Fruit fly (Drosophila melanogaster) whole organism, wandering third instar larva: Measurements from ENCODE around the gene CG43318.

Experiments
- CG32264 ChIP-seq: fragments of 200-800 bp; sonication (Bioruptor generic); optimal IDR thresholded peaks from 2 replicates; lab custom pipeline; 2016; ENCODE audit warnings: missing biosample characterization, missing genetic modification characterization
- Dfd ChIP-seq: fragments of >200 bp; optimal IDR thresholded peaks from 2 replicates; lab custom pipeline; 2017; ENCODE audit warnings: missing biosample characterization, missing genetic modification characterization
- Dif ChIP-seq: fragments of 200-275, 200-300 bp; sonication (Bioruptor generic); optimal IDR thresholded peaks from 2 replicates; lab custom pipeline; 2018; ENCODE audit warnings: missing biosample characterization, missing genetic modification characterization; ENCODE audit not compliant: partially characterized antibody
- GATAd ChIP-seq: sonication (Bioruptor generic); optimal IDR thresholded peaks from 2 replicates; lab custom pipeline; 2016; ENCODE audit warnings: missing biosample characterization, missing genetic modification characterization
- HLH106 ChIP-seq: fragments of 200-800 bp; optimal IDR thresholded peaks from 3 replicates; lab custom pipeline; 2019; ENCODE audit warnings: missing biosample characterization, mild to moderate bottlenecking, missing genetic modification characterization, moderate library complexity
- Hnf4 ChIP-seq: fragments of 200-800 bp; sonication (Bioruptor generic); optimal IDR thresholded peaks from 2 replicates; lab custom pipeline; 2016; ENCODE audit warnings: missing biosample characterization, mild to moderate bottlenecking, missing genetic modification characterization
- Hr83 ChIP-seq: fragments of 200-300 bp; sonication (Bioruptor generic); optimal IDR thresholded peaks from 2 replicates; lab custom pipeline; 2016; ENCODE audit warnings: missing biosample characterization, mild to moderate bottlenecking, missing genetic modification characterization, moderate library complexity; ENCODE audit not compliant: poor library complexity, severe bottlenecking
- Jra ChIP-seq: sonication (Bioruptor generic); optimal IDR thresholded peaks from 2 replicates; lab custom pipeline; 2016; ENCODE audit warnings: missing biosample characterization, missing genetic modification characterization
- Mio ChIP-seq: sonication (Bioruptor generic); optimal IDR thresholded peaks from 2 replicates; lab custom pipeline; 2016; ENCODE audit warnings: missing biosample characterization, missing genetic modification characterization
- Myc ChIP-seq: fragments of >200 bp; optimal IDR thresholded peaks from 2 replicates; lab custom pipeline; 2017
- N ChIP-seq: fragments of >200 bp; optimal IDR thresholded peaks from 2 replicates; lab custom pipeline; 2018; ENCODE audit warnings: missing biosample characterization, missing external identifiers, missing genetic modification characterization
- OdsH ChIP-seq: fragments of 200-800 bp; sonication (Bioruptor generic); optimal IDR thresholded peaks from 2 replicates; lab custom pipeline; 2016; ENCODE audit warnings: missing biosample characterization, mild to moderate bottlenecking, missing genetic modification characterization
- Rel ChIP-seq, 2 experiments: fragments of 200-800 bp; sonication (Bioruptor generic) in 1 of 2; optimal IDR thresholded peaks; 2 replicates in 1 of 2; 3 replicates in 1 of 2; lab custom pipeline; 2016 to 2019; ENCODE audit warnings: mild to moderate bottlenecking in 2 of 2, missing biosample characterization in 2 of 2, missing genetic modification characterization in 2 of 2, moderate library complexity in 1 of 2
- Vsx2 ChIP-seq: fragments of 200-300, 225-300 bp; sonication (Bioruptor generic); optimal IDR thresholded peaks from 2 replicates; lab custom pipeline; 2018; ENCODE audit warnings: missing biosample characterization, missing genetic modification characterization; ENCODE audit not compliant: partially characterized antibody
- dmrt93B ChIP-seq: fragments of 200-800 bp; sonication (Bioruptor generic); optimal IDR thresholded peaks from 2 replicates; lab custom pipeline; 2018; ENCODE audit warnings: missing biosample characterization, mild to moderate bottlenecking, missing genetic modification characterization
- dsf ChIP-seq: sonication (Bioruptor generic); optimal IDR thresholded peaks from 2 replicates; lab custom pipeline; 2016; ENCODE audit warnings: missing biosample characterization, missing genetic modification characterization, borderline replicate concordance
- ey ChIP-seq: fragments of 200-800 bp; sonication (Bioruptor generic); optimal IDR thresholded peaks from 2 replicates; lab custom pipeline; 2016; ENCODE audit warnings: missing biosample characterization, missing genetic modification characterization
- fru ChIP-seq: fragments of 200-800 bp; sonication (Bioruptor generic); optimal IDR thresholded peaks from 3 replicates; lab custom pipeline; 2016; ENCODE audit warnings: missing biosample characterization, mild to moderate bottlenecking, missing genetic modification characterization
- h ChIP-seq: fragments of 200-800 bp; sonication (Bioruptor generic); optimal IDR thresholded peaks from 3 replicates; lab custom pipeline; 2016; ENCODE audit warnings: missing biosample characterization, mild to moderate bottlenecking, missing genetic modification characterization
- jim ChIP-seq: fragments of 175-275, 200-325 bp; sonication (Bioruptor generic); optimal IDR thresholded peaks from 2 replicates; lab custom pipeline; 2016; ENCODE audit warnings: missing biosample characterization, mild to moderate bottlenecking, missing genetic modification characterization
- psq ChIP-seq: fragments of 200-800 bp; sonication (Bioruptor generic); optimal IDR thresholded peaks from 3 replicates; lab custom pipeline; 2017; ENCODE audit warnings: missing biosample characterization, mild to moderate bottlenecking, missing genetic modification characterization, moderate library complexity
- rgr ChIP-seq: fragments of 200-800 bp; sonication (Bioruptor generic); optimal IDR thresholded peaks from 3 replicates; lab custom pipeline; 2016; ENCODE audit warnings: missing biosample characterization, mild to moderate bottlenecking, missing genetic modification characterization
- sage ChIP-seq: fragments of 200-800 bp; sonication (Bioruptor generic); optimal IDR thresholded peaks from 2 replicates; lab custom pipeline; 2016; ENCODE audit warnings: missing biosample characterization, mild to moderate bottlenecking, missing genetic modification characterization
- sv ChIP-seq: fragments of 200-800 bp; sonication (Bioruptor generic); optimal IDR thresholded peaks from 3 replicates; lab custom pipeline; 2016; ENCODE audit warnings: missing biosample characterization, missing genetic modification characterization
- woc ChIP-seq: sonication (Bioruptor generic); optimal IDR thresholded peaks from 2 replicates; lab custom pipeline; 2016; ENCODE audit warnings: missing biosample characterization, mild to moderate bottlenecking, missing genetic modification characterization

Gene CG43318

DNA sequence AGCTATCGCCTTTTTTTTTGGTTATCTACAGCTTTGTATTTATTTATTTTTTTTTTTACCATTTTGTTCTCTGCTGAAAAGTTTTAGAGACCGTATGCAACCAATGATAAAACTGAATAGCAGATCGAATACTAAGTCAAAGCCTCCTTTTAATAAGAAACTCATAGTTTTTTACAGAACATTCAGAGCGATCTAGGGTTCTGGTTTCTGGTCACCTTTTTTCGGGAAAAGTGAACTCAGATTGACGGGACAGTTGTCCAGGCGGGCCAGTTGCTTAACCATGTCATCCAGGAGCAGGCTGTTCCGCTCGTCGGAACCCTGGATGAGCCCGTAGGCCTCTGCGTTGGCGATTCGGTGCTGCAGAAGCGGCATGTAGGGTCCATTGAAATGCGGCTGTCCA lies at the start of gene CG43318:
CG43318 (minus strand) TSS at position 101 of the 400 bp plus-strand sequence.
- no peak for TF ChIP-seq HLH106 (tag; lab: Kevin White, UChicago)
- TF ChIP-seq CG32264 (GFP tag; lab: Kevin White, UChicago), result no peak
- no peak for TF ChIP-seq Dif (GFP tag; lab: Kevin White, UChicago)
- TF ChIP-seq, all 38 proteins: peak for 0

DNA sequence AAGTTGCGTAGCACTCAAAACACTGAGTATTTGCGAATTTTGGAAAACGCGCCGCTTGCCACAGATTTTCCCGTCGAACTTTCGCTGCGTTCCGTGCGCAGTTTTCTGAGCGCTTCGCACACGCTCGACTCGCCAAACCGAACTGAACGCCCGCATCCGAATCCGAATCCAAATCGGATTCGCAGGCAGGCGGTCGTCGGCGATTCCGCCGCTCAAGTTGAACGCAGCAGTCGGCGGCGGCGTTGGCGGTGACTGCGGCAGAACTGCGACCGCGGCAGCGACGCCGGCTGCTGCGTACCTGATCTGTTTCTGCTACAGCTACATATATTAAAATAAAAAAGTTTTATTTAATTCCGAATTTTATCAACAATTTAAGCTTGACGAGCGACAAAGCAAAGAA lies 42.4 kb upstream of the CG43318 start, which contains the start of gene CG31183:
CG31183 (minus strand) TSS at position 329 of the 400 bp plus-strand sequence.
- TF ChIP-seq fru (GFP tag; lab: Kevin White, UChicago) (no peak), sv (GFP tag; lab: Kevin White, UChicago) (no peak), HLH106 (tag; lab: Kevin White, UChicago) (no peak), N (GFP tag; lab: Kevin White, UChicago) (no peak), h (GFP tag; lab: Kevin White, UChicago) (peak; percentile 2)

DNA sequence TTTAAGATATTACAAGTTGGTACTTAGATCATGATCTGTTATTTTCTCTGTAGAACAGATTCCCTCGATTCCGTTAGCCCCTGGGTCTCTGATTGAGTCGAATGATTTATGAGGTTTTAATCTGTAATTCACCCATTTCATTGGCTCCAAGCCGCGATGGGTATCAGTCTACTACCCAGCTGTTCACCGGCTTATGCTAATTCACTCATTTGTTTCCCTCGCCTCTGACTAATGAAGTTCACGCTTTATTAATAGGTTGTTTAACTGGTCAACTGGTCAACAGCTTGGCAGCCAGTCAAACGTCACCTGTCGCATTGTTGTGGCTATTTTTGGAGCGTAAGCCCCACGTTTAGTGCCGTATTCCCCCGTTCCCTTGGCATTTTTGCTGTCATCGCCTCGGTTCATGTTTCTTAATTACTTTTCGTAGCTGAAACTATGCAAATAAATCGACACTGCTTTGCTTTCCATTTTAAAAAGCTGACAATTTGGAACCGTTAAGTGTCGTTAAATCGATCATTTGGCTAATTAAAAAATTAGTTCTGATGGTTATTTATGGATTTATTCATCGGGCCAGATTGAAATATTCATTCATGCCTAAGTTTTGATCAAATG lies 39.7 kb upstream of the CG43318 start:
- TF ChIP-seq rgr (GFP tag; lab: Kevin White, UChicago) (no peak), woc (no peak), sage (no peak), Jra (GFP tag; lab: Kevin White, UChicago) (no peak), Mio (GFP tag; lab: Kevin White, UChicago) (no peak), Myc (lab: Kevin White, UChicago) (no peak), sv (GFP tag; lab: Kevin White, UChicago) (no peak), dmrt93B (GFP tag; lab: Kevin White, UChicago) (no peak), OdsH (GFP tag; lab: Kevin White, UChicago) (no peak), psq (GFP tag; lab: Kevin White, UChicago) (no peak), h (GFP tag; lab: Kevin White, UChicago) (no peak), ey (no peak), Dfd (GFP tag; lab: Kevin White, UChicago) (no peak), Vsx2 (no peak), GATAd (no peak)

DNA sequence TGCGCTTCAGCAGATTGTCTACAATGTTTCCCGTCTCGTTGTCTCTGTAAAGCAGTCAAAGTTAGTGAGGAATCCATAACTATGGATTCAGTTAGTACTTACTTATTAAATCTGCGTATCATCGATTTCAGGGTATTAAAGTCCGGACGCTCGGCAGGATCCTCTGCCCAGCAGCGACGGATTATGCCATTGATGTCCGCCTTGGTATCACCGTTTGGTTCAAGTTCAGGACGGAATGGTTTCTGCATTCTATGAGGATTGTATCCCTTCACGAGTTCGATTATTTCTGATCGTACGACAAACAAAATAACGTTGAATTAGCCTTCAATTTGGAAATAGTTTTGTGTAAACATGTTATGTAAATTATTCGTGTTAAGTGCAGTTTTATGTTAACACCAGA lies 26.7 kb upstream of the CG43318 start, which contains the start of gene CG9632:
CG9632 (plus strand) TSS at position 301 of the 400 bp plus-strand sequence.
- TF ChIP-seq fru (GFP tag; lab: Kevin White, UChicago), result no peak
- TF ChIP-seq, all 38 proteins: peak for 0

DNA sequence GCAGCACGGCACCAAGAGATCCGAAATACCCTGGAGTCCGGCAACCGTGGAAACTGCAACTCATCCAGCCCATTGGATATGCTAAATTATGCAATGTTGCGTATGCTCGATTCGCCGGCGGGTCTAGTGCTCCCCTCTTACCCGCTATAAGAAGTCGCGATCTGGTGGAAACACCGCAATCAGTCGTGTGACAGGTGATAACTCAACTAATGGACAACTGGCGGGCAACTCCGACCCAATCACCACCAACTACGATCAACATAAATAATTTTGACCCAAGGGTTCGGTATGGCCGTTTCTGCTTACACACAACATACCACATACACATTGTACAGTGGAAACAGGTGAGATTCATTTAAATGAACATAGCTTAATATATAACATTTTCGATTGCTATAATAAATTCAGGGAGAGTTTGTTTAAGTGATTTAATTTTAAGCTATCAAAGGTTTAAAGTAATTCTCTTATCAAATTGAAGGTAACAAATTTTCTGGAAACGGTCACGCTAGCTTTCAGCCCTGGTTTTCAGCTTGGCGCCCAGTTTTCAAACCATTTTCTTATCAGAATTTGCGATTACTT lies 24.0 kb upstream of the CG43318 start, which contains the start of gene Hmt-1:
Hmt-1 (minus strand) TSS at position 282 of the 579 bp plus-strand sequence.
- no peak for TF ChIP-seq Rel (GFP tag; optimal IDR thresholded peaks at IDR 0.05; lab: Kevin White, UChicago)
- TF ChIP-seq Rel (tag; optimal IDR thresholded peaks at IDR 0.05; lab: Kevin White, UChicago), result peak; percentile 10
- TF ChIP-seq dsf (GFP tag; lab: Kevin White, UChicago), result no peak
- peak; percentile 13 for TF ChIP-seq N (GFP tag; lab: Kevin White, UChicago)
- peak; percentile 78 for TF ChIP-seq GATAd
- no peak for TF ChIP-seq woc

DNA sequence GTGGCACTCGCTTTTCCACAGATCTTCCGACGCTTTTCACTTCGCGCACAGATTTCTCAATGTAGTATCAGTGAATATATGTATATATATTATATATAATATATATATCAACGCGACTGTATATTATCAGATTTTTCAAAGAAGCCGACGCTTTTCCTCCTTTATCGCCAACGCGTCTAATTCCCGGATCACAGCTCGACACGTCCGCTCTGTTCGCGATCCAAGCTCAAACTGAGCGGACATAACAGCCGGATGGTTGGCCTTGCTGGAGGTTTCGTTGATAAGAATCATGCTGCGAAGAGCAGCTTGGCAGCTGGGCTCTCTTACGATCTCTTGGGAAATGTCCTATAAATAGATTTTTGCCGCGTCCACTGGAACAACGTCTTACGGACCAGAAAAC lies 20.1 kb upstream of the CG43318 start, which contains the start of gene cv-d:
cv-d (minus strand) TSS at position 235 of the 400 bp plus-strand sequence.
- TF ChIP-seq Hr83 (GFP tag; lab: Kevin White, UChicago) (no peak), jim (no peak), Vsx2 (no peak), Rel (GFP tag; optimal IDR thresholded peaks at IDR 0.05; lab: Kevin White, UChicago) (no peak), Rel (tag; optimal IDR thresholded peaks at IDR 0.05; lab: Kevin White, UChicago) (peak; percentile 0), sv (GFP tag; lab: Kevin White, UChicago) (no peak), Hnf4 (GFP tag; lab: Kevin White, UChicago) (no peak)

DNA sequence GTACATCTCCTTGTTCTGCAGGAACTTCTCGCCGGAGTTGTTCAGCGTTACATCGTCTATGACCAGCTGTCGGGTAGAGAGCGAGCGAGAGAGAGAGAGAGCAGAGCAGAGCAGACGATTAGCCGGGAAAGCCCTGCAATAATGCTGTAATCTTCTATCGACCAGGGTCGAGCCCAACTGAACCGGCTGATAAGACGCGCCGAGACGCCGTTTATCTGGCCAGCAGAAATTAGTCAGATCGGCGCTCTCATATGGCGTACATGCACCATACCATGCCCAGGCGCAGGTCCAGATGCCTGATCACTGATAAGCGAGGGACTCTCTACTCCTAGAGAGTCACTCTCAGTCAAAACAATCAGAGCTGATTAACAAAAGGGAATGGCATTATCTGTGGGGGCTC lies 18.7 kb upstream of the CG43318 start:
- TF ChIP-seq woc (no peak), Rel (GFP tag; optimal IDR thresholded peaks at IDR 0.05; lab: Kevin White, UChicago) (no peak), Rel (tag; optimal IDR thresholded peaks at IDR 0.05; lab: Kevin White, UChicago) (peak; percentile 91)
